Fruit fly (Drosophila melanogaster) whole organism, embryonic: ENCODE results near the gene CG7402.

Experiments used
- Atf6 ChIP-seq: fragments of 200-800 bp; sonication (Bioruptor generic); IDR thresholded peaks from 2 replicates; pipeline ENCODE4 v1.3.6; 2022; ENCODE audit warnings: missing biosample characterization, missing genetic modification characterization
- BEAF-32 ChIP-seq: fragments of 200-800 bp; sonication (Bioruptor generic); optimal IDR thresholded peaks from 3 replicates; lab custom pipeline; 2017; ENCODE audit warnings: missing biosample characterization, missing genetic modification characterization, mild to moderate bottlenecking, moderate library complexity, missing genetic modification reagents
- CG11085 ChIP-seq: fragments of 200-800 bp; sonication (Bioruptor generic); IDR thresholded peaks from 2 replicates; pipeline ENCODE4 v1.3.6; 2022; ENCODE audit warnings: missing biosample characterization, missing genetic modification characterization
- CG11093 ChIP-seq: fragments of 200-800 bp; sonication (Bioruptor generic); IDR thresholded peaks from 3 replicates; pipeline ENCODE4 v1.3.6; 2022; ENCODE audit warnings: missing biosample characterization, missing genetic modification characterization
- CG12236 ChIP-seq: fragments of 200-800 bp; sonication (Bioruptor generic); optimal IDR thresholded peaks from 2 replicates; lab custom pipeline; 2016; ENCODE audit warnings: missing biosample characterization, missing genetic modification characterization
- CG12659 ChIP-seq: fragments of 200-800 bp; sonication (Bioruptor generic); optimal IDR thresholded peaks from 3 replicates; lab custom pipeline; 2017; ENCODE audit warnings: mild to moderate bottlenecking, missing biosample characterization, missing genetic modification reagents, missing genetic modification characterization
- CG14965 ChIP-seq: fragments of 200-800 bp; sonication (Bioruptor generic); optimal IDR thresholded peaks from 2 replicates; lab custom pipeline; 2016; ENCODE audit warnings: missing biosample characterization, missing genetic modification characterization, borderline replicate concordance
- CG17359 ChIP-seq: fragments of 200-800 bp; sonication (Bioruptor generic); optimal IDR thresholded peaks from 3 replicates; lab custom pipeline; 2018; ENCODE audit warnings: missing biosample characterization, mild to moderate bottlenecking, missing genetic modification characterization, moderate library complexity
- CG18599 ChIP-seq: fragments of 200-800 bp; sonication (Bioruptor generic); optimal IDR thresholded peaks from 3 replicates; lab custom pipeline; 2017; ENCODE audit warnings: missing biosample characterization, missing genetic modification characterization, mild to moderate bottlenecking, moderate library complexity, missing genetic modification reagents
- CG32767 ChIP-seq: fragments of 200-800 bp; sonication (Bioruptor generic); IDR thresholded peaks from 2 replicates; pipeline ENCODE4 v1.3.6; 2022; ENCODE audit warnings: missing biosample characterization, missing genetic modification characterization
- CG34376 ChIP-seq: fragments of 200-800 bp; sonication (Bioruptor generic); optimal IDR thresholded peaks from 2 replicates; lab custom pipeline; 2018; ENCODE audit warnings: missing biosample characterization, mild to moderate bottlenecking, missing genetic modification characterization
- CG4424 ChIP-seq: fragments of 200-800 bp; sonication (Bioruptor generic); optimal IDR thresholded peaks from 3 replicates; lab custom pipeline; 2016; ENCODE audit warnings: missing biosample characterization, missing genetic modification characterization
- CG4820 ChIP-seq: fragments of 200-800 bp; sonication (Bioruptor generic); optimal IDR thresholded peaks from 3 replicates; lab custom pipeline; 2016; ENCODE audit warnings: missing biosample characterization, missing genetic modification characterization
- CG5245 ChIP-seq: fragments of 200-800 bp; sonication (Bioruptor generic); optimal IDR thresholded peaks from 3 replicates; lab custom pipeline; 2016; ENCODE audit warnings: missing biosample characterization, missing genetic modification characterization
- CG6254 ChIP-seq: fragments of 200-800 bp; sonication (Bioruptor generic); optimal IDR thresholded peaks from 3 replicates; lab custom pipeline; 2017; ENCODE audit warnings: mild to moderate bottlenecking, missing biosample characterization, missing genetic modification reagents, missing genetic modification characterization
- CG6689 ChIP-seq: fragments of 200-800 bp; sonication (Bioruptor generic); IDR thresholded peaks from 2 replicates; pipeline ENCODE4 v1.3.6; 2022; ENCODE audit warnings: missing biosample characterization, missing genetic modification characterization
- CG9727 ChIP-seq: fragments of 200-800 bp; sonication (Bioruptor generic); optimal IDR thresholded peaks from 3 replicates; lab custom pipeline; 2017; ENCODE audit warnings: missing biosample characterization, mild to moderate bottlenecking, missing genetic modification characterization
- CG9817 ChIP-seq: fragments of 200-800 bp; sonication (Bioruptor generic); optimal IDR thresholded peaks from 2 replicates; lab custom pipeline; 2018; ENCODE audit warnings: missing biosample characterization, mild to moderate bottlenecking, missing genetic modification characterization, moderate library complexity
- CoRest ChIP-seq: fragments of 200-800 bp; sonication (Bioruptor generic); optimal IDR thresholded peaks from 3 replicates; lab custom pipeline; 2018; ENCODE audit warnings: missing biosample characterization, mild to moderate bottlenecking, missing genetic modification characterization, moderate library complexity
- Fer1 ChIP-seq: fragments of 200-800 bp; sonication (Bioruptor generic); optimal IDR thresholded peaks from 2 replicates; lab custom pipeline; 2017; ENCODE audit warnings: missing biosample characterization, mild to moderate bottlenecking, missing genetic modification characterization
- HLH4C ChIP-seq: fragments of 200-800 bp; sonication (Bioruptor generic); IDR thresholded peaks from 3 replicates; pipeline ENCODE4 v1.3.6; 2022; ENCODE audit warnings: missing biosample characterization, missing genetic modification characterization; ENCODE audit not compliant: partially characterized antibody
- Oaz ChIP-seq: fragments of 200-800 bp; sonication (Bioruptor generic); IDR thresholded peaks from 2 replicates; pipeline ENCODE4 v1.3.6; 2022; ENCODE audit warnings: missing biosample characterization, missing genetic modification characterization
- Ptx1 ChIP-seq: fragments of 200-800 bp; sonication (Bioruptor generic); IDR thresholded peaks from 2 replicates; pipeline ENCODE4 v1.3.6; 2022; ENCODE audit warnings: missing biosample characterization, missing genetic modification characterization
- Sox102F ChIP-seq: fragments of 200-800 bp; sonication (Bioruptor generic); optimal IDR thresholded peaks from 2 replicates; lab custom pipeline; 2018; ENCODE audit warnings: missing biosample characterization, mild to moderate bottlenecking, missing genetic modification characterization, moderate library complexity
- Taf1 ChIP-seq: fragments of 200-800 bp; sonication (Bioruptor generic); IDR thresholded peaks from 2 replicates; pipeline ENCODE4 v1.3.6; 2022; ENCODE audit warnings: missing biosample characterization, missing genetic modification characterization
- chinmo ChIP-seq: fragments of 200-800 bp; sonication (Bioruptor generic); IDR thresholded peaks from 4 replicates; pipeline ENCODE4 v1.3.6; 2022; ENCODE audit warnings: missing biosample characterization, missing genetic modification characterization; ENCODE audit not compliant: partially characterized antibody
- crp ChIP-seq, 2 experiments: fragments of 200-800 bp; sonication (Bioruptor generic); optimal IDR thresholded peaks; 2 replicates in 1 of 2; 3 replicates in 1 of 2; lab custom pipeline; 2017; ENCODE audit warnings: missing biosample characterization in 2 of 2, missing genetic modification characterization in 2 of 2, mild to moderate bottlenecking in 1 of 2, moderate library complexity in 1 of 2
- dimm ChIP-seq: fragments of 200-800 bp; sonication (Bioruptor generic); IDR thresholded peaks from 2 replicates; pipeline ENCODE4 v1.3.6; 2022; ENCODE audit warnings: missing biosample characterization, missing genetic modification characterization
- dysf ChIP-seq: fragments of 200-800 bp; sonication (Bioruptor generic); IDR thresholded peaks from 3 replicates; pipeline ENCODE4 v1.3.6; 2022; ENCODE audit warnings: missing biosample characterization, missing genetic modification characterization
- ewg ChIP-seq: fragments of 200-800 bp; sonication (Bioruptor generic); optimal IDR thresholded peaks from 3 replicates; lab custom pipeline; 2017; ENCODE audit warnings: mild to moderate bottlenecking, missing biosample characterization, missing genetic modification reagents, missing genetic modification characterization
- gro ChIP-seq: fragments of 200-800 bp; sonication (Bioruptor generic); optimal IDR thresholded peaks from 2 replicates; lab custom pipeline; 2016; ENCODE audit warnings: missing biosample characterization, missing genetic modification characterization
- jumu ChIP-seq: fragments of 200-800 bp; sonication (Bioruptor generic); optimal IDR thresholded peaks from 3 replicates; lab custom pipeline; 2016; ENCODE audit warnings: missing biosample characterization, missing genetic modification characterization
- kni ChIP-seq: fragments of 200-800 bp; sonication (Bioruptor generic); optimal IDR thresholded peaks from 3 replicates; lab custom pipeline; 2017; ENCODE audit warnings: mild to moderate bottlenecking, missing biosample characterization, missing genetic modification reagents, missing genetic modification characterization
- lab ChIP-seq: fragments of 200-800 bp; sonication (Bioruptor generic); optimal IDR thresholded peaks from 3 replicates; lab custom pipeline; 2017; ENCODE audit warnings: missing biosample characterization, missing genetic modification characterization, mild to moderate bottlenecking, moderate library complexity, missing genetic modification reagents
- lola ChIP-seq, 3 experiments: fragments of >200 bp in 2 of 3; fragments of 200-800 bp in 1 of 3; sonication (Bioruptor generic) in 1 of 3; optimal IDR thresholded peaks; 2 replicates each; lab custom pipeline; 2017 to 2019; ENCODE audit warnings: missing biosample characterization in 3 of 3, missing genetic modification characterization in 3 of 3, mild to moderate bottlenecking in 1 of 3, moderate library complexity in 1 of 3
- mirr ChIP-seq: fragments of 200-800 bp; sonication (Bioruptor generic); optimal IDR thresholded peaks from 3 replicates; lab custom pipeline; 2018; ENCODE audit warnings: missing biosample characterization, mild to moderate bottlenecking, missing genetic modification characterization
- pb ChIP-seq: fragments of 200-800 bp; sonication (Bioruptor generic); optimal IDR thresholded peaks from 3 replicates; lab custom pipeline; 2016; ENCODE audit warnings: missing biosample characterization, missing genetic modification characterization
- pho ChIP-seq: fragments of 200-800 bp; sonication (Bioruptor generic); optimal IDR thresholded peaks from 2 replicates; lab custom pipeline; 2016; ENCODE audit warnings: missing biosample characterization, missing genetic modification characterization
- rib ChIP-seq: fragments of 200-800 bp; sonication (Bioruptor generic); IDR thresholded peaks from 2 replicates; pipeline ENCODE4 v1.3.6; 2022; ENCODE audit warnings: missing biosample characterization, missing genetic modification characterization
- sens ChIP-seq: fragments of 200-800 bp; sonication (Bioruptor generic); peaks from one replicate; lab custom pipeline; 2016; ENCODE audit warnings: missing biosample characterization, missing genetic modification characterization
- slbo ChIP-seq: fragments of 200-800 bp; sonication (Bioruptor generic); IDR thresholded peaks from 2 replicates; pipeline ENCODE4 v1.3.6; 2022; ENCODE audit warnings: missing biosample characterization, missing genetic modification characterization
- sr ChIP-seq: fragments of 200-800 bp; sonication (Bioruptor generic); IDR thresholded peaks from 3 replicates; pipeline ENCODE4 v1.3.6; 2022; ENCODE audit warnings: missing biosample characterization, missing genetic modification characterization
- stwl ChIP-seq: fragments of 200-800 bp; sonication (Bioruptor generic); optimal IDR thresholded peaks from 3 replicates; lab custom pipeline; 2018; ENCODE audit warnings: missing biosample characterization, mild to moderate bottlenecking, missing genetic modification characterization, moderate library complexity
- tll ChIP-seq, 2 experiments: fragments of 200-800 bp in 1 of 2; fragments of >200 bp in 1 of 2; sonication (Bioruptor generic) in 1 of 2; optimal IDR thresholded peaks; 2 replicates each; lab custom pipeline; 2017 to 2019; ENCODE audit warnings: missing biosample characterization in 2 of 2, missing genetic modification characterization in 2 of 2, mild to moderate bottlenecking in 1 of 2, moderate library complexity in 1 of 2
- tna ChIP-seq: fragments of 200-800 bp; sonication (Bioruptor generic); IDR thresholded peaks from 2 replicates; pipeline ENCODE4 v1.3.6; 2022; ENCODE audit warnings: missing biosample characterization, missing genetic modification characterization; ENCODE audit not compliant: partially characterized antibody
- zfh1 ChIP-seq: fragments of 200-800 bp; sonication (Bioruptor generic); IDR thresholded peaks from 3 replicates; pipeline ENCODE4 v1.3.6; 2022; ENCODE audit warnings: missing biosample characterization, missing genetic modification characterization

The CG7402 gene

dm6 chr3L:17842892-17843703 is 44.4 kb upstream of the CG7402 start, which contains the start of gene CG5567 (continued):
- no peak for TF ChIP-seq kni (GFP tag; lab: Kevin White, UChicago)
- TF ChIP-seq Sox102F: no peak
- no peak for TF ChIP-seq CG6689 (GFP tag; lab: Robert Waterston, UW)
- no peak for TF ChIP-seq jumu
- no peak for TF ChIP-seq Taf1
- TF ChIP-seq slbo (GFP tag; lab: Robert Waterston, UW): 0 out of 2 replicates have a peak, but pooled peaks have one; percentile 36
- no peak for TF ChIP-seq CG9727 (GFP tag; lab: Kevin White, UChicago)
- peak; percentile 18 for TF ChIP-seq stwl (tag; lab: Kevin White, UChicago)
- peak; percentile 20 for TF ChIP-seq CG12659 (GFP tag; lab: Kevin White, UChicago)
- no peak for TF ChIP-seq sr
- TF ChIP-seq Oaz: no peak
- TF ChIP-seq sens (GFP tag; lab: Kevin White, UChicago): peak; percentile 82
- no peak for TF ChIP-seq CG4424
- TF ChIP-seq CG32767 (GFP tag; lab: Robert Waterston, UW): peak; percentile 61; the same call in 1 of the 2 replicates
- TF ChIP-seq CG5245 (GFP tag; lab: Kevin White, UChicago): no peak
- peak; percentile 38; the same call in 1 of the 3 replicates for TF ChIP-seq dysf (GFP tag; lab: Robert Waterston, UW)
- no peak for TF ChIP-seq dimm (GFP tag; lab: Robert Waterston, UW)
- no peak for TF ChIP-seq ewg (GFP tag; lab: Kevin White, UChicago)
- TF ChIP-seq CG9817 (tag; lab: Kevin White, UChicago): no peak
- TF ChIP-seq gro (GFP tag; lab: Kevin White, UChicago): no peak
- 0 out of 2 replicates have a peak, but pooled peaks have one; percentile 25 for TF ChIP-seq Atf6
- 0 out of 2 replicates have a peak, but pooled peaks have one; percentile 21 for TF ChIP-seq rib (GFP tag; lab: Robert Waterston, UW)
- no peak for TF ChIP-seq pho (GFP tag; lab: Kevin White, UChicago)
- TF ChIP-seq CG14965 (GFP tag; lab: Kevin White, UChicago): no peak
- no peak for TF ChIP-seq CG6254
- TF ChIP-seq lab: peak; percentile 42
- 0 out of 4 replicates have a peak, but pooled peaks have one; percentile 51 for TF ChIP-seq chinmo
- peak; percentile 47 for TF ChIP-seq CG34376
- TF ChIP-seq CG18599 (GFP tag; lab: Kevin White, UChicago): peak; percentile 47
- TF ChIP-seq CG12236 (GFP tag; lab: Kevin White, UChicago): no peak

- TF ChIP-seq CoRest (tag; lab: Kevin White, UChicago) (peak; percentile 46), BEAF-32 (GFP tag; lab: Kevin White, UChicago) (peak; percentile 80), lola (GFP tag; optimal IDR thresholded peaks at IDR 0.05; lab: Kevin White, UChicago) (peak in 1 of 3 experiments; percentile 16), CG4820 (no peak), tna (GFP tag; lab: Robert Waterston, UW) (0 out of 2 replicates have a peak, but pooled peaks have one; percentile 29), CG11093 (GFP tag; lab: Robert Waterston, UW) (no peak), CG11085 (no peak), pb (no peak), mirr (GFP tag; lab: Kevin White, UChicago) (peak; percentile 48), Fer1 (GFP tag; lab: Kevin White, UChicago) (peak; percentile 70), zfh1 (GFP tag; lab: Robert Waterston, UW) (0 out of 3 replicates have a peak, but pooled peaks have one; percentile 23), tll (GFP tag; optimal IDR thresholded peaks at IDR 0.05; lab: Kevin White, UChicago) (peak in 1 of 2 experiments; percentile 25), CG17359 (tag; lab: Kevin White, UChicago) (peak; percentile 12), Ptx1 (GFP tag; lab: Robert Waterston, UW) (peak; percentile 17; the same call in 1 of the 2 replicates), CG9727 (GFP tag; lab: Kevin White, UChicago) (peak; percentile 33), HLH4C (GFP tag; lab: Robert Waterston, UW) (peak; percentile 48), crp (GFP tag; optimal IDR thresholded peaks at IDR 0.05; lab: Kevin White, UChicago) (peak in 1 of 2 experiments; percentile 34)
Measured at dm6 chr3L:17846169-17846981, 41.1 kb upstream of the CG7402 start, which contains the start of the genes MED19 and CG7430. MED19 (minus strand) TSS chr3L:17846501. CG7430 (plus strand) TSS chr3L:17846916.
